Worm (Caenorhabditis elegans): ENCODE measurements around the gene F41G4.13.

The F41G4.13 gene

DNA sequence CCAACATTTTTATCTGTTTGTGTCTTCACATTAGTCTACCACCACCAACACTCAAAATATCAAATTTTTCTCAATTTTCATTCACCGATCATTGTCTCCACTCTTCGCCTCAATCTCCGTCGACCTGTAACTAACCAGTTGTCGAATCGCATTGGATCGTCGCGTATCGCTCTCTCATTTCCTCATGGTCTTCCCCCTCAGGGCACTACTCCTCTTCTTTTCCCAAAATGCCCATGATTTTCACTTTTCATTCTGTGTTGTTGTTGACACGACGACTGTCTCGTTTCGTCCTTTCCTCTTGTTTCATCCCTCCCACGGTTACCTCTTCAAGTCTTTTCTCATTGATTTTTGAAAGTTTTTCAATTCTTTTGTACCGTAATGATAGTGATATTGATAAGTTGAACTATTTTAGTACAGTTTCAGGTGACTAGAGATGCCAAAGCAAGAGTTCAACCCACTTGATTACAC, 48.5 kb downstream of the F41G4.13 start, which contains the start of gene T01C8.2 (continued):
- no peak for TF ChIP-seq tra-1 (GFP tag; IDR thresholded peaks at IDR 0.05)
- no peak for TF ChIP-seq daf-19 (GFP tag; conservative IDR thresholded peaks at IDR 0.05)
- TF ChIP-seq dve-1 (tag; optimal IDR thresholded peaks at IDR 0.05; ENCODE audit: insufficient read depth): no peak
- TF ChIP-seq madf-9 (GFP tag; conservative IDR thresholded peaks at IDR 0.05): no peak
- TF ChIP-seq nhr-25 (tag; optimal IDR thresholded peaks at IDR 0.05; ENCODE audit: borderline replicate concordance, insufficient read depth): peak; percentile 14
- no peak for TF ChIP-seq Y75B8A.6 (GFP tag; IDR thresholded peaks at IDR 0.05)
- TF ChIP-seq pha-4 (GFP tag; IDR thresholded peaks at IDR 0.05): no peak
- no peak for TF ChIP-seq pha-4 (tag; optimal IDR thresholded peaks at IDR 0.05)
- TF ChIP-seq aha-1 (tag): no peak
- no peak for TF ChIP-seq hmg-1.1 (GFP tag; IDR thresholded peaks at IDR 0.05)
- TF ChIP-seq tag-97 (GFP tag; IDR thresholded peaks at IDR 0.05): no peak
- 0 out of 2 replicates have a peak, but pooled peaks have one; percentile 7 for TF ChIP-seq dmd-6 (GFP tag; IDR thresholded peaks at IDR 0.05)
- no peak for TF ChIP-seq Y5F2A.4 (GFP tag; optimal IDR thresholded peaks at IDR 0.05)
- TF ChIP-seq unc-130 (GFP tag; optimal IDR thresholded peaks at IDR 0.05): no peak
- TF ChIP-seq zip-2 (tag; optimal IDR thresholded peaks at IDR 0.05): no peak
- peak; percentile 1 for TF ChIP-seq mep-1 (tag; optimal IDR thresholded peaks at IDR 0.05)
- TF ChIP-seq nhr-77 (tag; optimal IDR thresholded peaks at IDR 0.05): no peak

DNA sequence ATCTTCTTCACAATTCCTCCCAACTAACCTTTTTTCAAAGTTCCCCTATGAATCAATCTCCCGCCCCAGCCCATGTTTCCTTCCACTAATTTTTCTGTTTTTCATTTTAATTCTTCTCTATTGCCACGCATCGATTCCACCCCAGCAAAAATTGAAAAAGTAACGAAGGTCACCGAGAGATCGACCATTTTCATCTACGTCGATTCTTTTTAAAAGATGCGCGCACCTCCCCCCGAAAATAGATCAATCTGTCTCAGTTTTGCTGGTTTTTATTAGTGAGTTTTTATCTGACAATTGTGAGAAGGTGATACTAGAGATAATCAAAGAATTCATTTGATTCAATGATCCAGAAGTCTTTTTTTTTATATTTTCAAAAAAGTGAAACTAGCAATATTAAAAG, 50.6 kb downstream of the F41G4.13 start:
- no peak for TF ChIP-seq daf-19 (GFP tag; conservative IDR thresholded peaks at IDR 0.05)
- TF ChIP-seq T26A8.4 (GFP tag; IDR thresholded peaks at IDR 0.05): no peak
- TF ChIP-seq zip-2 (tag; optimal IDR thresholded peaks at IDR 0.05): no peak
- no peak for TF ChIP-seq ctbp-1 (GFP tag; IDR thresholded peaks at IDR 0.05)
- no peak for TF ChIP-seq nhr-28 (tag; optimal IDR thresholded peaks at IDR 0.05)
- TF ChIP-seq dmd-9 (GFP tag; IDR thresholded peaks at IDR 0.05): no peak
- no peak for TF ChIP-seq hif-1 (tag; optimal IDR thresholded peaks at IDR 0.05)
- no peak for TF ChIP-seq ztf-11 (tag; optimal IDR thresholded peaks at IDR 0.05)
- no peak for TF ChIP-seq egl-27 (tag; optimal IDR thresholded peaks at IDR 0.05)
- no peak for TF ChIP-seq mdl-1 (tag; optimal IDR thresholded peaks at IDR 0.05)
- no peak for TF ChIP-seq tag-97 (GFP tag; IDR thresholded peaks at IDR 0.05)
- no peak for TF ChIP-seq ceh-44 (GFP tag; IDR thresholded peaks at IDR 0.05)
- TF ChIP-seq zag-1 (tag; optimal IDR thresholded peaks at IDR 0.05): no peak
- no peak for TF ChIP-seq vab-7 (GFP tag; IDR thresholded peaks at IDR 0.05)
- no peak for TF ChIP-seq jun-1 (tag; optimal IDR thresholded peaks at IDR 0.05)
- TF ChIP-seq nhr-111 (GFP tag; optimal IDR thresholded peaks at IDR 0.05): no peak
